Worm (Caenorhabditis elegans) whole organism, L2 larva: ENCODE results near the gene cyn-6.

ENCODE experiments used
- C34F6.9 ChIP-seq: fragments of 150-350 bp; optimal IDR thresholded peaks from 2 replicates; lab custom pipeline; 2014; ENCODE audit warnings: missing biosample characterization, missing genetic modification characterization
- F13H6.1 ChIP-seq: sonication (generic microtip); optimal IDR thresholded peaks from 2 replicates; lab custom pipeline; 2016; ENCODE audit warnings: missing genetic modification characterization, missing compliant biosample characterization
- R02D3.7 ChIP-seq: fragments of 150-350 bp; optimal IDR thresholded peaks from 2 replicates; lab custom pipeline; 2014; ENCODE audit warnings: missing biosample characterization, missing genetic modification characterization
- aly-2 ChIP-seq: fragments of 150-350 bp; optimal IDR thresholded peaks from 2 replicates; lab custom pipeline; 2014; ENCODE audit warnings: missing biosample characterization, missing genetic modification characterization
- ama-1 ChIP-seq: fragments of 150-350 bp; optimal IDR thresholded peaks from 2 replicates; lab custom pipeline; 2018; ENCODE audit warnings: inconsistent platforms
- blmp-1 ChIP-seq: sonication (generic microtip); optimal IDR thresholded peaks from 2 replicates; lab custom pipeline; 2017; ENCODE audit warnings: missing genetic modification characterization, mild to moderate bottlenecking, missing compliant biosample characterization, antibody characterized with exemption, moderate library complexity; ENCODE audit not compliant: insufficient read depth
- ceh-16 ChIP-seq: fragments of 150-350 bp; optimal IDR thresholded peaks from 2 replicates; lab custom pipeline; 2014; ENCODE audit warnings: missing biosample characterization, missing genetic modification characterization
- ceh-82 ChIP-seq: fragments of 150-350 bp; optimal IDR thresholded peaks from 2 replicates; lab custom pipeline; 2014; ENCODE audit warnings: missing biosample characterization, missing genetic modification characterization
- crh-2 ChIP-seq: sonication (generic microtip); optimal IDR thresholded peaks from 2 replicates; lab custom pipeline; 2017; ENCODE audit warnings: missing biosample characterization, missing genetic modification characterization
- elt-1 ChIP-seq: fragments of 150-350 bp; optimal IDR thresholded peaks from 2 replicates; lab custom pipeline; 2014; ENCODE audit warnings: missing biosample characterization, missing genetic modification characterization
- elt-3 ChIP-seq: sonication (generic microtip); optimal IDR thresholded peaks from 2 replicates; lab custom pipeline; 2017; ENCODE audit warnings: missing biosample characterization, missing genetic modification characterization
- gmeb-1 ChIP-seq: fragments of 150-350 bp; optimal IDR thresholded peaks from 2 replicates; lab custom pipeline; 2014; ENCODE audit warnings: missing biosample characterization, missing genetic modification characterization
- lin-11 ChIP-seq: fragments of 150-350 bp; sonication (generic microtip); optimal IDR thresholded peaks from 2 replicates; lab custom pipeline; 2014; ENCODE audit warnings: missing biosample characterization, missing genetic modification characterization, inconsistent platforms, mixed read lengths
- lin-13 ChIP-seq: fragments of 150-350 bp; optimal IDR thresholded peaks from 2 replicates; lab custom pipeline; 2014; ENCODE audit warnings: missing biosample characterization, missing genetic modification reagents, missing genetic modification characterization
- lsy-2 ChIP-seq, 2 experiments: fragments of 150-350 bp in 1 of 2; sonication (generic microtip) in 1 of 2; optimal IDR thresholded peaks; 2 replicates each; lab custom pipeline; 2014 to 2017; ENCODE audit warnings: missing biosample characterization in 2 of 2, missing genetic modification characterization in 2 of 2
- mbf-1 ChIP-seq: sonication (generic microtip); optimal IDR thresholded peaks from 2 replicates; lab custom pipeline; 2017; ENCODE audit warnings: missing biosample characterization, missing genetic modification characterization
- mdl-1 ChIP-seq, 2 experiments: fragments of 150-350 bp in 1 of 2; sonication (generic microtip) in 1 of 2; optimal IDR thresholded peaks; 2 replicates each; lab custom pipeline; 2017; ENCODE audit warnings: missing biosample characterization in 2 of 2, missing genetic modification characterization in 2 of 2
- nhr-10 ChIP-seq: sonication (generic microtip); optimal IDR thresholded peaks from 2 replicates; lab custom pipeline; 2017; ENCODE audit warnings: missing biosample characterization, missing genetic modification characterization
- nhr-12 ChIP-seq: fragments of 150-350 bp; optimal IDR thresholded peaks from 2 replicates; lab custom pipeline; 2014; ENCODE audit warnings: missing biosample characterization, missing genetic modification characterization
- nhr-129 ChIP-seq: fragments of 150-350 bp; optimal IDR thresholded peaks from 2 replicates; lab custom pipeline; 2014; ENCODE audit warnings: missing biosample characterization, missing genetic modification characterization
- nhr-23 ChIP-seq: fragments of 150-350 bp; optimal IDR thresholded peaks from 2 replicates; lab custom pipeline; 2014; ENCODE audit warnings: missing biosample characterization, missing genetic modification reagents, missing genetic modification characterization
- nhr-25 ChIP-seq: fragments of 150-350 bp; sonication (generic microtip); optimal IDR thresholded peaks from 3 replicates; lab custom pipeline; 2014; ENCODE audit warnings: missing biosample characterization, missing genetic modification characterization
- peb-1 ChIP-seq: fragments of 150-350 bp; optimal IDR thresholded peaks from 2 replicates; lab custom pipeline; 2014; ENCODE audit warnings: missing biosample characterization, missing genetic modification characterization
- skn-1 ChIP-seq: sonication (generic microtip); optimal IDR thresholded peaks from 2 replicates; lab custom pipeline; 2017; ENCODE audit warnings: missing biosample characterization, missing genetic modification characterization
- sma-3 ChIP-seq: sonication (generic microtip); optimal IDR thresholded peaks from 2 replicates; lab custom pipeline; 2016; ENCODE audit warnings: missing genetic modification reagents, missing genetic modification characterization, missing compliant biosample characterization
- sma-9 ChIP-seq, 2 experiments: fragments of 150-350 bp in 1 of 2; sonication (generic microtip) in 1 of 2; optimal IDR thresholded peaks; 2 replicates each; lab custom pipeline; 2014 to 2016; ENCODE audit warnings: missing genetic modification characterization in 2 of 2, mild to moderate bottlenecking in 1 of 2, missing biosample characterization in 1 of 2, missing compliant biosample characterization in 1 of 2, missing genetic modification reagents in 1 of 2, moderate library complexity in 1 of 2
- unc-55 ChIP-seq: fragments of 150-350 bp; sonication (generic microtip); optimal IDR thresholded peaks from 3 replicates; lab custom pipeline; 2014; ENCODE audit warnings: missing biosample characterization, missing genetic modification reagents, missing genetic modification characterization
- zag-1 ChIP-seq: fragments of 150-350 bp; optimal IDR thresholded peaks from 2 replicates; lab custom pipeline; 2014; ENCODE audit warnings: missing biosample characterization, missing genetic modification characterization
- ztf-11 ChIP-seq: sonication (generic microtip); optimal IDR thresholded peaks from 2 replicates; lab custom pipeline; 2017; ENCODE audit warnings: missing biosample characterization, missing genetic modification characterization
- ztf-4 ChIP-seq: fragments of 150-350 bp; optimal IDR thresholded peaks from 2 replicates; lab custom pipeline; 2014; ENCODE audit warnings: missing biosample characterization, missing genetic modification characterization

Gene cyn-6

DNA sequence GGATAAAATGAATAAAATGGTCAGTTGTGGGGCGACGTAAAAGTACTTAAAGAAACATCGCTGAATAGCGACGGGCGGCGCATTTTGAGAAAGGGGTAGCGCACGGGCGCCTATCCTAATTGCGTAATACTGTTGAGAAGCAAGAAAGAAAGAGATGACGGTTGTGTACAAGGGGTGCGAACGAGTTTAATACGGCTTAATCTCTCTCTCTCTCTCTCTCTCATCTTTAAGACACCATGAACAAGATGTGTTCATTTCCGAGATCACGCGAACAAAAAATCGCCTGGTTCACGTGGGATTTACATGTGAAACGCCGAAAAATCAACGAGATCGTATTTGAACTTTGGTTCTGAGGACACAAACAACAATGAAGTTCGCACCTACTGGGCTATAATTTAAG is 13.5 kb upstream of the cyn-6 start:
- TF ChIP-seq nhr-23 (tag; lab: Kevin White, UChicago) (no peak), sma-3 (GFP tag; lab: Kevin White, UChicago) (no peak), nhr-10 (tag; lab: Kevin White, UChicago) (no peak), nhr-25 (peak; percentile 42)

DNA sequence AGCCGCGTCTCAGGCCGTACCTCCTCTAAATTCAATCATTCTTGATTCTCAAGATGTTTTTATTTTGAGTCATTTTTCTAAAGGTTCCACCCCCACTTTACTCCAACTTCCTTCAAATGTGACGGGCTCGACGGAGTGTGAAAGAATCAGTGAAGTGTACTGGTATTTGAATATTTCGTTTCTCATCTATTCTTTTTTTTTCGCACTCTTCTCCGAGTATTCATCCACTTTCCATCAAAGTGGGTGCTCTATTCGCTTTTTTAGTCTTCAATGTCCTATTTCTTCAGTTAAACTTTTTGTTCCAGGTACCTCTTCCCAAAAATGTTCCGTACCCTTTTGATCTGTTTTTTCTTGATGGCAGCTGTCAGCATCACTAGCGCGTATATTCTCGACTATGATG is 11.7 kb upstream of the cyn-6 start, which contains the start of gene nlp-52:
TSS of gene nlp-52 (plus strand) at position 301 of the 400 bp plus-strand sequence.
- TF ChIP-seq skn-1 (tag; lab: Kevin White, UChicago) (no peak), ztf-4 (tag; lab: Kevin White, UChicago) (no peak), sma-3 (GFP tag; lab: Kevin White, UChicago) (no peak), elt-3 (tag; lab: Kevin White, UChicago) (no peak), ama-1 (lab: Kevin White, UChicago) (no peak), nhr-23 (tag; lab: Kevin White, UChicago) (no peak), aly-2 (tag; lab: Kevin White, UChicago) (no peak), gmeb-1 (tag; lab: Kevin White, UChicago) (no peak), elt-1 (tag; lab: Kevin White, UChicago) (no peak), ceh-16 (tag; lab: Kevin White, UChicago) (no peak), mbf-1 (tag; lab: Kevin White, UChicago) (no peak), peb-1 (tag; lab: Kevin White, UChicago) (no peak), ztf-11 (no peak), nhr-25 (no peak), lin-11 (tag; lab: Kevin White, UChicago) (no peak)

DNA sequence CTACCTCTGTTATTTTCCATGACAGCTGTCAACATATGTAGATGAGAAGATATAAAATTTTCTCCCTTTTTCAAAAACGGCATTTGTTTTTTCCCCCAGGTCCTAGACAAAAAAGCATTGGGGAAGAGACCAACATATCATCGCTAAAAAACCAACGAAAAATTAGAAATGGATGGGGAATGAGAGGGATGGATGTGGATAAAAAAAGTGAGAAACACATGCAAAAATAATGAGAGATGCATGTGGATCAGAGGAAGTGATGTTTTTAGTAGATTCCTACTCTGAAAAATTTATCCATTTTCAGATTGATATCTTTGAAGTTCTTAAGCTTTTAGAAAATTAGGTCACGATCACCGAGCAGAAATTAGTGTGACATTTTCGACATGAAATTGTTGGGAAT is 10.7 kb upstream of the cyn-6 start:
- peak; percentile 57 for TF ChIP-seq unc-55
- TF ChIP-seq mbf-1 (tag; lab: Kevin White, UChicago) = no peak

DNA sequence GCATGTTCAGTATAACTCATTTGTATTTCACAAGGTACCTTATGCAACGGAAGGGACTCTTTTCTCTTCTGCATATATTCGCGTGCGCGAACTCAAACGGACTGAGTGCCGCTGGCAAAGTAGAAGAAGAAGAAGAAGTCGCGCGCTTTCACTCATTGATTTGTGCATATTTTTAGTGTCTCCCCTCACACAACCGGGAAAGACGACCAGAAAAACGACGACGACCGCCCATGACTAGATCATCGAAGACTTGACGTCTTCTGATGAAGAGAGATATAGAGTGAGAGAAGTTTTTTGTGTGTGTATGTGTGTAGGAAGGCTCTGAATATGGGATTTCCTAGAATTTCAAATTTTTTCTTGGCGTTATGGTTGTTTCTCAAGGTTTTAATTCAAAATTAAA is 8.8 kb upstream of the cyn-6 start:
- TF ChIP-seq F13H6.1 (tag; lab: Kevin White, UChicago) = peak; percentile 29
- TF ChIP-seq sma-9 (GFP tag; optimal IDR thresholded peaks at IDR 0.05; lab: Kevin White, UChicago) = peak; percentile 3
- TF ChIP-seq sma-9 (tag; optimal IDR thresholded peaks at IDR 0.05; lab: Kevin White, UChicago) = no peak
- no peak for TF ChIP-seq ztf-4 (tag; lab: Kevin White, UChicago)
- TF ChIP-seq nhr-25 = no peak
- TF ChIP-seq lsy-2 (tag; optimal IDR thresholded peaks at IDR 0.05; lab: Kevin White, UChicago) = peak in 1 of 2 experiments; percentile 47
- peak; percentile 58 for TF ChIP-seq crh-2 (tag; lab: Kevin White, UChicago)
- TF ChIP-seq lin-11 (tag; lab: Kevin White, UChicago) = peak; percentile 18
- peak; percentile 72 for TF ChIP-seq C34F6.9 (tag; lab: Kevin White, UChicago)
- peak; percentile 47 for TF ChIP-seq nhr-129 (tag; lab: Kevin White, UChicago)
- TF ChIP-seq unc-55 = peak; percentile 82

DNA sequence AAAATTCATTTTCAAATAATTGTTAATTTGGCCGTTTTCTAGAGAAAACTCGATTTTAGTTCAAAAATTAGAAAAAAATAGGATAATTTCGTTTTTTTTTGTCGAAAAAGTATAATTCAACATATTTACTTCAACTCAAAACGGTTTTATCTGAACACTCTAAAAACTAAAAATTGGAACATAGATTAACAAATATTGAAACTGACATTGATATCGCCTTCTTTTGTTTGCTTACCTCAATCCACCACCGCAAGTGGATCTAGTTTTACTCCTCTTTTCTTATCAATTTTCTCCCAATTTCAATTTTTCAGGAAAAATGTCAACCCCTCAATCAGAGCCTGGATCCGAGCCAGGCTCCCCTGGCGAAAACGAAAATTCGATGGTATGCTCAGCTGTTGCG is 8.3 kb upstream of the cyn-6 start, which contains the start of gene ptl-1:
TSS of gene ptl-1 (plus strand) at position 301 of the 400 bp plus-strand sequence.
- no peak for TF ChIP-seq crh-2 (tag; lab: Kevin White, UChicago)
- no peak for TF ChIP-seq R02D3.7 (tag; lab: Kevin White, UChicago)
- no peak for TF ChIP-seq zag-1 (tag; lab: Kevin White, UChicago)
- TF ChIP-seq F13H6.1 (tag; lab: Kevin White, UChicago) = no peak

DNA sequence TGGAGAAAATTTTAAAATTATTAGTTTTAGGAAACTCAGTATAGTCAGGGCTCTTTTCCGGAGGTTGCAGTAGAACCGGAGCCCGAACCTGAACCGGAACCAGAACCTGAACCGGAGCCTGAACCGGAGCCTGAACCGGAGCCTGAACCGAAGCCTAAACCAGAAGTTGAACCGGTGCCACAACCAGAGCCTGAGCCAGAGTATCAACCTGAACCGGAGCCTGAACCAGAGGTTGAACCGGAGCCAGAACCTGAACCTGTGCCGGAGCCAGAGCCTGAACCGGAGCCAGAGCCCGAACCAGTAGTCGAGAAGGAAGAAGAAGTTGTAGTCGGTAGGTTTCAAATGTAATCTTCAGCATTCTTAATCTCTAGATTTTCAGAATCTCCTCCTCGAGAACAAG is 4.7 kb upstream of the cyn-6 start:
- TF ChIP-seq blmp-1 (no peak), mdl-1 (tag; optimal IDR thresholded peaks at IDR 0.05; lab: Kevin White, UChicago) (no peak), ztf-11 (no peak), elt-3 (tag; lab: Kevin White, UChicago) (no peak), ceh-82 (tag; lab: Kevin White, UChicago) (no peak), ceh-16 (tag; lab: Kevin White, UChicago) (no peak), mbf-1 (tag; lab: Kevin White, UChicago) (no peak), aly-2 (tag; lab: Kevin White, UChicago) (no peak)

DNA sequence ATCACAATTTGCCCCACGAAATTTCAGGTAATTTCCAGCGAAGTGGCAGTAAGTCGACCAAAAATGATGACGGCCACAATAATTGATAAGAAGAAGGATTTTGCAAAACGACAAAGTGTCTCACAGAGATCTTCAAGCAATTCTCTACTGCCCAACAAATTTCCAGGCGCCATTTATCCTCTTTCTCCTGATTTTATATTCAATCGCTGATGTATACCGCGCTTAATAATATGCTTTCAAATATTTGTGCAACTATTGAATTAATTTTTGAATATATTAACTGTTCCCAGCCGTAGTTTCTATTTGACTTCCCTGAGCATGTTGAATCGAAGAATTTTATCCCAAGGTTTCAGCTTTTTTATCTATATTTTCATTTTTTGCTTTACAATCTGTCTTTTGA is 2.3 kb upstream of the cyn-6 start, which contains the start of gene tpst-2:
TSS of gene tpst-2 (plus strand) at position 301 of the 400 bp plus-strand sequence.
- no peak for TF ChIP-seq ztf-11
- TF ChIP-seq sma-9 (GFP tag; optimal IDR thresholded peaks at IDR 0.05; lab: Kevin White, UChicago) = no peak
- TF ChIP-seq sma-9 (tag; optimal IDR thresholded peaks at IDR 0.05; lab: Kevin White, UChicago) = no peak
- TF ChIP-seq unc-55 = no peak
- no peak for TF ChIP-seq nhr-12
- TF ChIP-seq ama-1 (lab: Kevin White, UChicago) = no peak
- TF ChIP-seq zag-1 (tag; lab: Kevin White, UChicago) = no peak
- no peak for TF ChIP-seq lin-13 (GFP tag; lab: Kevin White, UChicago)
